Worm (Caenorhabditis elegans) whole organism, L4 larva: Measurements from ENCODE around the gene elo-7.

Experiments
- F49E8.2 ChIP-seq: sonication (generic microtip); optimal IDR thresholded peaks from 2 replicates; lab custom pipeline; 2016; ENCODE audit warnings: missing compliant biosample characterization, mild to moderate bottlenecking, missing genetic modification characterization, borderline replicate concordance
- ceh-62 ChIP-seq: sonication (generic microtip); optimal IDR thresholded peaks from 2 replicates; lab custom pipeline; 2017; ENCODE audit warnings: missing biosample characterization, missing genetic modification characterization
- daf-12 ChIP-seq: fragments of 150-350 bp; optimal IDR thresholded peaks from 2 replicates; lab custom pipeline; 2014; ENCODE audit warnings: missing biosample characterization, missing genetic modification reagents, missing genetic modification characterization
- fos-1 ChIP-seq: fragments of 150-350 bp; optimal IDR thresholded peaks from 2 replicates; lab custom pipeline; 2014; ENCODE audit warnings: missing biosample characterization, missing genetic modification characterization
- mes-2 ChIP-seq: sonication (generic microtip); optimal IDR thresholded peaks from 2 replicates; lab custom pipeline; 2016; ENCODE audit warnings: missing genotype, mild to moderate bottlenecking, missing genetic modification characterization, missing compliant biosample characterization; ENCODE audit not compliant: poor library complexity, severe bottlenecking
- mxl-3 ChIP-seq: fragments of 200-800 bp; sonication (Bioruptor generic); optimal IDR thresholded peaks from 2 replicates; lab custom pipeline; 2018; ENCODE audit warnings: mild to moderate bottlenecking, missing genetic modification characterization, missing compliant biosample characterization

- TF ChIP-seq fos-1 = no peak
- no peak for TF ChIP-seq F49E8.2 (tag; lab: Kevin White, UChicago)
- TF ChIP-seq mes-2 (tag; lab: Kevin White, UChicago) = no peak
- no peak for TF ChIP-seq ceh-62 (tag; lab: Kevin White, UChicago)
- TF ChIP-seq mxl-3 (GFP tag; lab: Kevin White, UChicago) = no peak
- TF ChIP-seq daf-12 (tag; lab: Kevin White, UChicago) = no peak
Observed at ce11 chrIV:9538214-9538613, 8.5 kb downstream of the elo-7 start.
